Worm (Caenorhabditis elegans) whole organism, L4/young adult: ENCODE measurements around the gene Y54G2A.37.
"Not testable (repeated sequence)": the region's sequence is repeated elsewhere in the genome, so short reads cannot be mapped to it uniquely, and the experiment has no call there.

Source experiments
- W03F9.2 ChIP-seq: fragments of 150-350 bp; optimal IDR thresholded peaks from 2 replicates; lab custom pipeline; 2014; ENCODE audit warnings: missing biosample characterization, missing genetic modification characterization
- dao-5 ChIP-seq: sonication (generic microtip); optimal IDR thresholded peaks from 2 replicates; lab custom pipeline; 2016; ENCODE audit warnings: missing genotype, missing genetic modification characterization, moderate library complexity, missing compliant biosample characterization
- him-1 ChIP-seq: sonication (generic microtip); optimal IDR thresholded peaks from 2 replicates; lab custom pipeline; 2016; ENCODE audit warnings: missing genotype, missing genetic modification reagents, missing genetic modification characterization, missing compliant biosample characterization

DNA sequence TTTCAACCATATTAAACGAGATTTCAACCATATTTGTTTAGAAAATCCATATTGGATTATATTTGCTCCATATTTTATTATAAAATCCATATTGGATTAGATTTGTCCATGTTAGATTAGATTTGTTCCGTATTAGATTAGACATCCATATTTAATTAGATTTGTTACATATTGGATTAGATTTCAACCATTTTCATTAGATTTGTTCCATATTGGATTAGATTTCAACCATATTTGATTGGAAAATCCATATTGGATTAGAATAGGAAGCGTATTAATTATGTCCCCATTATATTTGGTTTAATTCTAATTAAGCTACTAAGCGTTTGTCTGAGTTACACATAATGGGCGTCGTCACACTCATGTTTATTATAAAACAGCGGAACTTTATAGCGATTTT is 18.9 kb upstream of the Y54G2A.37 start, which contains the start of gene Y54G2A.44:
- TF ChIP-seq him-1 (tag; lab: Kevin White, UChicago); W03F9.2 (tag; lab: Kevin White, UChicago); dao-5: not testable (repeated sequence)
